Worm (Caenorhabditis elegans) whole organism, midembryonic: ENCODE data around the gene Y14H12B.1.

Source experiments
- flt-1 ChIP-seq: fragments of 200-800 bp; sonication (Bioruptor generic); IDR thresholded peaks from 2 replicates; pipeline ENCODE4 v1.3.6; 2022; ENCODE audit warnings: missing genetic modification characterization, missing compliant biosample characterization
- ref-1 ChIP-seq: fragments of 200-800 bp; sonication (Bioruptor generic); conservative IDR thresholded peaks from 2 replicates; pipeline ENCODE4 v1.3.6; 2022; ENCODE audit warnings: missing genetic modification reagents, missing genetic modification characterization, missing compliant biosample characterization
- tab-1 ChIP-seq: fragments of 200-800 bp; sonication (Bioruptor generic); IDR thresholded peaks from 2 replicates; pipeline ENCODE4 v1.3.6; 2022; ENCODE audit warnings: missing genetic modification characterization, missing compliant biosample characterization
- ztf-23 ChIP-seq: fragments of 200-800 bp; sonication (Bioruptor generic); IDR thresholded peaks from 2 replicates; pipeline ENCODE4 v1.3.6; 2022; ENCODE audit warnings: missing genetic modification reagents, missing genetic modification characterization, missing compliant biosample characterization
- ztf-29 ChIP-seq: fragments of 200-800 bp; sonication (Bioruptor generic); IDR thresholded peaks from 2 replicates; pipeline ENCODE4 v1.3.6; 2022; ENCODE audit warnings: missing genetic modification reagents, missing genetic modification characterization, missing compliant biosample characterization

- TF ChIP-seq ztf-23 (GFP tag; lab: Robert Waterston, UW) (no peak), tab-1 (no peak), flt-1 (no peak), ref-1 (GFP tag; lab: Robert Waterston, UW) (no peak), ztf-29 (GFP tag; lab: Robert Waterston, UW) (no peak)
These were observed 4.8 kb upstream of the Y14H12B.1 start for ce11 chrII:3929446-3929845.
